Worm (Caenorhabditis elegans) whole organism, mixed stage, embryonic: Measurements from ENCODE around the gene T03F6.3.

Experiments
- M03D4.4 ChIP-seq: sonication (generic microtip); optimal IDR thresholded peaks from 2 replicates; lab custom pipeline; 2017; ENCODE audit warnings: mild to moderate bottlenecking, missing genetic modification characterization, missing compliant biosample characterization
- blmp-1 ChIP-seq: fragments of 150-350 bp; optimal IDR thresholded peaks from 2 replicates; lab custom pipeline; 2014; ENCODE audit warnings: missing biosample characterization, missing genetic modification characterization
- cnd-1 ChIP-seq: fragments of 200-800 bp; sonication (Bioruptor generic); optimal IDR thresholded peaks from 2 replicates; lab custom pipeline; 2018; ENCODE audit warnings: mild to moderate bottlenecking, missing genetic modification characterization, missing compliant biosample characterization
- flh-1 ChIP-seq: fragments of 200-800 bp; sonication (Bioruptor generic); optimal IDR thresholded peaks from 2 replicates; lab custom pipeline; 2018; ENCODE audit warnings: mild to moderate bottlenecking, missing genetic modification characterization, moderate library complexity, missing compliant biosample characterization
- lin-32 ChIP-seq: fragments of 200-800 bp; sonication (Bioruptor generic); optimal IDR thresholded peaks from 2 replicates; lab custom pipeline; 2018; ENCODE audit warnings: mild to moderate bottlenecking, missing genetic modification characterization, missing compliant biosample characterization
- mab-5 ChIP-seq: fragments of 150-350 bp; optimal IDR thresholded peaks from 2 replicates; lab custom pipeline; 2014; ENCODE audit warnings: missing biosample characterization, missing genetic modification characterization
- mls-2 ChIP-seq: sonication (generic microtip); optimal IDR thresholded peaks from 2 replicates; lab custom pipeline; 2016; ENCODE audit warnings: mild to moderate bottlenecking, missing genetic modification characterization, moderate library complexity, missing compliant biosample characterization
- nhr-237 ChIP-seq: fragments of 150-350 bp; optimal IDR thresholded peaks from 2 replicates; lab custom pipeline; 2014; ENCODE audit warnings: missing biosample characterization, missing genetic modification characterization
- snpc-4 ChIP-seq: fragments of 150-350 bp; optimal IDR thresholded peaks from 2 replicates; lab custom pipeline; 2014; ENCODE audit warnings: missing biosample characterization, missing genetic modification characterization
- sptf-1 ChIP-seq: sonication (generic microtip); optimal IDR thresholded peaks from 2 replicates; lab custom pipeline; 2017; ENCODE audit warnings: mild to moderate bottlenecking, missing genetic modification characterization, moderate library complexity, missing compliant biosample characterization

- no peak for TF ChIP-seq M03D4.4
- no peak for TF ChIP-seq mab-5 (tag; lab: Kevin White, UChicago)
- TF ChIP-seq cnd-1 (tag; lab: Kevin White, UChicago) = no peak
- no peak for TF ChIP-seq blmp-1
- TF ChIP-seq snpc-4 (tag; lab: Kevin White, UChicago) = no peak
- no peak for TF ChIP-seq nhr-237
- no peak for TF ChIP-seq flh-1 (GFP tag; lab: Kevin White, UChicago)
- TF ChIP-seq sptf-1 (tag; lab: Kevin White, UChicago) = no peak
- TF ChIP-seq lin-32 (GFP tag; lab: Kevin White, UChicago) = no peak
- TF ChIP-seq mls-2 (tag; lab: Kevin White, UChicago) = no peak
Measured at ce11 chrIII:13380881-13381280, 8.3 kb upstream of the T03F6.3 start.
